Worm (Caenorhabditis elegans): Measurements from ENCODE around the gene T28A11.16.

DNA sequence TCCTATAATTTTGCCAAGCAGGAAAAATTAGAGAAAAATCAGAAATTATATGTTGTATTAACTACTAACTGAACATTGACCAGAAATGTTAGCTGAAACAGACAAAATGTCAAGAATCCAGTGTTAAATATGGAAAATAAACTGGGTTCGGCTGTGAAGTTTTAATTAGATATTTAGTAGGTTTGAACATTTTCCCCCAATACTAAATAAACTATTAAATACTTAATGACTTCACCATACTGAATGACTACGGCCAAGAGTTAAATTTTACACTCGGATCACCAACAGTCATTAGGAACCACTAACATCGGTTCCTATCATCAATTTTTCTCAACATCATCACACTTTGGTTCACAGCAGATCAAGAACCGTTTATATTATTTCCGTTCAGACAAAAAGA, 36.4 kb upstream of the T28A11.16 start:
- TF ChIP-seq F13C5.2 (tag; optimal IDR thresholded peaks at IDR 0.05) (no peak), ama-1 (optimal IDR thresholded peaks at IDR 0.05) (no peak), flt-1 (GFP tag; IDR thresholded peaks at IDR 0.05) (no peak), tbx-37 (GFP tag; conservative IDR thresholded peaks at IDR 0.05) (no peak), scrt-1 (GFP tag; IDR thresholded peaks at IDR 0.05) (no peak), B0310.2 (tag; optimal IDR thresholded peaks at IDR 0.05) (no peak), ets-7 (tag; optimal IDR thresholded peaks at IDR 0.05) (no peak), sea-1 (GFP tag; conservative IDR thresholded peaks at IDR 0.05) (no peak), tra-4 (tag; optimal IDR thresholded peaks at IDR 0.05) (no peak)

All from whole organism, early embryonic.